Worm (Caenorhabditis elegans) whole organism, L1 larva: ENCODE results near the gene nas-29.

Experiments used
- C04F5.9 ChIP-seq: sonication (generic microtip); optimal IDR thresholded peaks from 2 replicates; lab custom pipeline; 2016; ENCODE audit warnings: missing genetic modification characterization, missing compliant biosample characterization
- C16A3.4 ChIP-seq: fragments of 150-350 bp; optimal IDR thresholded peaks from 2 replicates; lab custom pipeline; 2014; ENCODE audit warnings: missing biosample characterization, missing genetic modification characterization
- C34B4.2 ChIP-seq: sonication (generic microtip); optimal IDR thresholded peaks from 2 replicates; lab custom pipeline; 2017; ENCODE audit warnings: mild to moderate bottlenecking, missing genetic modification characterization, missing compliant biosample characterization
- ceh-8 ChIP-seq: fragments of 200-800 bp; sonication (Bioruptor generic); optimal IDR thresholded peaks from 2 replicates; lab custom pipeline; 2018; ENCODE audit warnings: mild to moderate bottlenecking, missing genetic modification characterization, moderate library complexity, missing compliant biosample characterization
- ceh-82 ChIP-seq, 3 experiments: fragments of 150-350 bp in 1 of 3; sonication (generic microtip) in 2 of 3; optimal IDR thresholded peaks; 2 replicates each; lab custom pipeline; 2014 to 2017; ENCODE audit warnings: missing biosample characterization in 3 of 3, missing genetic modification characterization in 3 of 3
- ceh-88 ChIP-seq: fragments of 200-800 bp; sonication (Bioruptor generic); IDR thresholded peaks from 2 replicates; pipeline ENCODE4 v1.3.6; 2022; ENCODE audit warnings: missing genetic modification characterization, missing compliant biosample characterization
- ceh-90 ChIP-seq: sonication (generic microtip); optimal IDR thresholded peaks from 2 replicates; lab custom pipeline; 2016; ENCODE audit warnings: missing genetic modification characterization, missing compliant biosample characterization
- dpl-1 ChIP-seq, 3 experiments: fragments of 150-350 bp in 2 of 3; sonication (generic microtip) in 1 of 3; optimal IDR thresholded peaks; 2 replicates each; lab custom pipeline; 2014 to 2017; ENCODE audit warnings: missing biosample characterization in 3 of 3, missing genetic modification characterization in 3 of 3, missing genetic modification reagents in 3 of 3
- efl-3 ChIP-seq: fragments of 200-800 bp; sonication (Bioruptor generic); optimal IDR thresholded peaks from 2 replicates; lab custom pipeline; 2018; ENCODE audit warnings: mild to moderate bottlenecking, missing genetic modification characterization, missing compliant biosample characterization
- egl-27 ChIP-seq, 2 experiments: fragments of 150-350 bp in 1 of 2; sonication (generic microtip); optimal IDR thresholded peaks; 3 replicates each; lab custom pipeline; 2017 to 2018; ENCODE audit warnings: missing biosample characterization in 2 of 2, missing genetic modification characterization in 2 of 2, missing genetic modification reagents in 2 of 2
- ets-5 ChIP-seq: fragments of 200-800 bp; sonication (Bioruptor generic); IDR thresholded peaks from 2 replicates; pipeline ENCODE4 v1.3.6; 2022; ENCODE audit warnings: missing genetic modification characterization, missing compliant biosample characterization
- fkh-4 ChIP-seq: sonication (generic microtip); optimal IDR thresholded peaks from 2 replicates; lab custom pipeline; 2016; ENCODE audit warnings: missing compliant biosample characterization, missing genetic modification characterization, borderline replicate concordance
- fkh-8 ChIP-seq: sonication (generic microtip); optimal IDR thresholded peaks from 2 replicates; lab custom pipeline; 2016; ENCODE audit warnings: mild to moderate bottlenecking, missing genetic modification characterization, missing compliant biosample characterization
- hpl-2 ChIP-seq: fragments of 150-350 bp; optimal IDR thresholded peaks from 2 replicates; lab custom pipeline; 2014; ENCODE audit warnings: missing biosample characterization, missing genetic modification reagents, missing genetic modification characterization
- irx-1 ChIP-seq: sonication (generic microtip); optimal IDR thresholded peaks from 2 replicates; lab custom pipeline; 2016; ENCODE audit warnings: missing genetic modification characterization, missing compliant biosample characterization
- isw-1 ChIP-seq: fragments of 200-800 bp; sonication (Bioruptor generic); IDR thresholded peaks from 2 replicates; pipeline ENCODE4 v1.3.6; 2022; ENCODE audit warnings: missing genetic modification characterization, missing compliant biosample characterization
- lin-14 ChIP-seq: fragments of 200-800 bp; sonication (Bioruptor generic); optimal IDR thresholded peaks from 2 replicates; lab custom pipeline; 2018; ENCODE audit warnings: mild to moderate bottlenecking, missing genetic modification characterization, moderate library complexity, missing compliant biosample characterization
- lin-35 ChIP-seq, 2 experiments: fragments of 150-350 bp; optimal IDR thresholded peaks; 2 replicates each; lab custom pipeline; 2014; ENCODE audit warnings: missing biosample characterization in 2 of 2, missing genetic modification characterization in 2 of 2, missing genetic modification reagents in 2 of 2
- lin-39 ChIP-seq: fragments of 150-350 bp; optimal IDR thresholded peaks from 2 replicates; lab custom pipeline; 2014; ENCODE audit warnings: missing biosample characterization, missing genetic modification reagents, missing genetic modification characterization
- lir-3 ChIP-seq: sonication (generic microtip); optimal IDR thresholded peaks from 2 replicates; lab custom pipeline; 2016; ENCODE audit warnings: mild to moderate bottlenecking, missing genetic modification characterization, moderate library complexity, missing compliant biosample characterization; ENCODE audit not compliant: poor library complexity
- lsy-2 ChIP-seq, 2 experiments: fragments of 150-350 bp; optimal IDR thresholded peaks; 2 replicates each; lab custom pipeline; 2014; ENCODE audit warnings: missing biosample characterization in 2 of 2, missing genetic modification characterization in 2 of 2
- mdl-1 ChIP-seq, 2 experiments: fragments of 150-350 bp; optimal IDR thresholded peaks; 2 replicates each; lab custom pipeline; 2014 to 2017; ENCODE audit warnings: missing biosample characterization in 2 of 2, missing genetic modification characterization in 2 of 2, inconsistent platforms in 1 of 2
- mep-1 ChIP-seq: fragments of 150-350 bp; optimal IDR thresholded peaks from 2 replicates; lab custom pipeline; 2014; ENCODE audit warnings: missing biosample characterization, missing genetic modification characterization
- nhr-12 ChIP-seq: sonication (generic microtip); optimal IDR thresholded peaks from 2 replicates; lab custom pipeline; 2017; ENCODE audit warnings: missing biosample characterization, missing genetic modification characterization
- nhr-19 ChIP-seq: fragments of 200-800 bp; sonication (Bioruptor generic); conservative IDR thresholded peaks from 2 replicates; pipeline ENCODE4 v1.3.6; 2022; ENCODE audit warnings: missing genetic modification characterization, missing compliant biosample characterization
- nhr-20 ChIP-seq: sonication (generic microtip); optimal IDR thresholded peaks from 2 replicates; lab custom pipeline; 2016; ENCODE audit warnings: mild to moderate bottlenecking, missing genetic modification characterization, missing compliant biosample characterization
- nhr-28 ChIP-seq: fragments of 150-350 bp; optimal IDR thresholded peaks from 2 replicates; lab custom pipeline; 2014; ENCODE audit warnings: missing biosample characterization, missing genetic modification characterization
- nhr-71 ChIP-seq: sonication (generic microtip); optimal IDR thresholded peaks from 2 replicates; lab custom pipeline; 2016; ENCODE audit warnings: mild to moderate bottlenecking, missing genetic modification characterization, moderate library complexity, missing compliant biosample characterization
- pax-3 ChIP-seq: fragments of 200-800 bp; sonication (Bioruptor generic); optimal IDR thresholded peaks from 2 replicates; lab custom pipeline; 2018; ENCODE audit warnings: mild to moderate bottlenecking, missing genetic modification characterization, moderate library complexity, missing compliant biosample characterization
- skn-1 ChIP-seq: fragments of 150-350 bp; optimal IDR thresholded peaks from 2 replicates; lab custom pipeline; 2014; ENCODE audit warnings: missing biosample characterization, missing genetic modification characterization
- sox-4 ChIP-seq: sonication (generic microtip); optimal IDR thresholded peaks from 2 replicates; lab custom pipeline; 2016; ENCODE audit warnings: missing genetic modification characterization, missing compliant biosample characterization
- sptf-1 ChIP-seq: fragments of 150-350 bp; optimal IDR thresholded peaks from 2 replicates; lab custom pipeline; 2014; ENCODE audit warnings: missing biosample characterization, missing genetic modification characterization
- swsn-7 ChIP-seq: sonication (generic microtip); optimal IDR thresholded peaks from 2 replicates; lab custom pipeline; 2016; ENCODE audit warnings: missing genetic modification characterization, missing compliant biosample characterization
- unc-130 ChIP-seq: fragments of 150-350 bp; optimal IDR thresholded peaks from 2 replicates; lab custom pipeline; 2017; ENCODE audit warnings: missing biosample characterization, missing genetic modification characterization, inconsistent platforms
- unc-30 ChIP-seq: sonication (generic microtip); optimal IDR thresholded peaks from 2 replicates; lab custom pipeline; 2017; ENCODE audit warnings: missing biosample characterization, missing genetic modification characterization
- unc-62 ChIP-seq: fragments of 150-350 bp; optimal IDR thresholded peaks from 2 replicates; lab custom pipeline; 2014; ENCODE audit warnings: missing biosample characterization, missing genetic modification reagents, missing genetic modification characterization
- unc-98 ChIP-seq: fragments of 200-800 bp; sonication (Bioruptor generic); IDR thresholded peaks from 2 replicates; pipeline ENCODE4 v1.3.6; 2022; ENCODE audit warnings: missing genetic modification characterization, missing compliant biosample characterization
- ztf-11 ChIP-seq, 2 experiments: sonication (generic microtip); optimal IDR thresholded peaks; 2 replicates each; lab custom pipeline; 2016 to 2017; ENCODE audit warnings: missing genetic modification characterization in 2 of 2, missing biosample characterization in 1 of 2, missing compliant biosample characterization in 1 of 2
- ztf-4 ChIP-seq: fragments of 150-350 bp; optimal IDR thresholded peaks from 2 replicates; lab custom pipeline; 2014; ENCODE audit warnings: missing biosample characterization, missing genetic modification characterization

The nas-29 gene

ce11 chrII:5177902-5178301 lies 36.1 kb upstream of the nas-29 start, which contains the start of gene C27D6.12:
Gene C27D6.12 (minus strand): TSS chrII:5178002.
- no peak for TF ChIP-seq nhr-71 (tag; lab: Kevin White, UChicago)
- no peak for TF ChIP-seq efl-3 (GFP tag; lab: Kevin White, UChicago)
- TF ChIP-seq lsy-2 (tag; optimal IDR thresholded peaks at IDR 0.05; lab: Kevin White, UChicago): no peak
- no peak for TF ChIP-seq C04F5.9
- TF ChIP-seq nhr-12 (tag; lab: Kevin White, UChicago): no peak
- no peak for TF ChIP-seq nhr-28 (tag; lab: Kevin White, UChicago)
- no peak for TF ChIP-seq swsn-7 (tag; lab: Kevin White, UChicago)
- no peak for TF ChIP-seq unc-98 (GFP tag; lab: Robert Waterston, UW)
- no peak for TF ChIP-seq ceh-90 (tag; lab: Kevin White, UChicago)
- TF ChIP-seq irx-1: no peak
- no peak for TF ChIP-seq hpl-2 (GFP tag; lab: Kevin White, UChicago)
- TF ChIP-seq isw-1 (GFP tag; lab: Robert Waterston, UW): no peak
- TF ChIP-seq dpl-1 (GFP tag; optimal IDR thresholded peaks at IDR 0.05; lab: Kevin White, UChicago): no peak
- no peak for TF ChIP-seq ets-5 (GFP tag; lab: Robert Waterston, UW)
- TF ChIP-seq unc-62 (GFP tag; lab: Kevin White, UChicago): no peak
- no peak for TF ChIP-seq fkh-8 (tag; lab: Kevin White, UChicago)
- TF ChIP-seq sptf-1 (tag; lab: Kevin White, UChicago): no peak
- no peak for TF ChIP-seq skn-1
- TF ChIP-seq lir-3: no peak
- no peak for TF ChIP-seq nhr-20 (tag; lab: Kevin White, UChicago)

ce11 chrII:5176934-5177333 lies 35.1 kb upstream of the nas-29 start:
- TF ChIP-seq C34B4.2 (tag; lab: Kevin White, UChicago): no peak
- TF ChIP-seq ceh-82 (tag; optimal IDR thresholded peaks at IDR 0.05; lab: Kevin White, UChicago): no peak
- TF ChIP-seq unc-98 (GFP tag; lab: Robert Waterston, UW): no peak
- no peak for TF ChIP-seq ztf-4 (tag; lab: Kevin White, UChicago)
- no peak for TF ChIP-seq unc-30 (tag; lab: Kevin White, UChicago)
- TF ChIP-seq lin-14 (GFP tag; lab: Kevin White, UChicago): no peak
- no peak for TF ChIP-seq nhr-19
- no peak for TF ChIP-seq mep-1
- no peak for TF ChIP-seq ztf-11 (tag; optimal IDR thresholded peaks at IDR 0.05; lab: Kevin White, UChicago)
- TF ChIP-seq mdl-1 (tag; optimal IDR thresholded peaks at IDR 0.05; lab: Kevin White, UChicago): no peak
- TF ChIP-seq sox-4 (tag; lab: Kevin White, UChicago): no peak
- TF ChIP-seq fkh-4 (tag; lab: Kevin White, UChicago): no peak
- TF ChIP-seq ceh-8 (GFP tag; lab: Kevin White, UChicago): no peak
- no peak for TF ChIP-seq lin-35 (GFP tag; optimal IDR thresholded peaks at IDR 0.05; lab: Kevin White, UChicago)

ce11 chrII:5174370-5174769 lies 32.5 kb upstream of the nas-29 start, which contains the start of gene C27D6.3:
Gene C27D6.3 (minus strand): TSS chrII:5174470.
- TF ChIP-seq unc-130 (tag; lab: Kevin White, UChicago): no peak
- no peak for TF ChIP-seq isw-1 (GFP tag; lab: Robert Waterston, UW)
- no peak for TF ChIP-seq dpl-1 (GFP tag; optimal IDR thresholded peaks at IDR 0.05; lab: Kevin White, UChicago)
- TF ChIP-seq mdl-1 (tag; optimal IDR thresholded peaks at IDR 0.05; lab: Kevin White, UChicago): no peak
- no peak for TF ChIP-seq lin-39 (tag; lab: Kevin White, UChicago)
- no peak for TF ChIP-seq ceh-88 (GFP tag; lab: Robert Waterston, UW)
- TF ChIP-seq egl-27 (tag; optimal IDR thresholded peaks at IDR 0.05; lab: Kevin White, UChicago): no peak
- TF ChIP-seq swsn-7 (tag; lab: Kevin White, UChicago): no peak
- TF ChIP-seq C16A3.4 (tag; lab: Kevin White, UChicago): no peak
- TF ChIP-seq pax-3: no peak
- TF ChIP-seq nhr-19: no peak
